Worm (Caenorhabditis elegans): ENCODE data around the gene T20D4.3.
"Not testable (repeated sequence)": the region's sequence is repeated elsewhere in the genome, so short reads cannot be mapped to it uniquely, and the experiment has no call there.

The T20D4.3 gene

DNA sequence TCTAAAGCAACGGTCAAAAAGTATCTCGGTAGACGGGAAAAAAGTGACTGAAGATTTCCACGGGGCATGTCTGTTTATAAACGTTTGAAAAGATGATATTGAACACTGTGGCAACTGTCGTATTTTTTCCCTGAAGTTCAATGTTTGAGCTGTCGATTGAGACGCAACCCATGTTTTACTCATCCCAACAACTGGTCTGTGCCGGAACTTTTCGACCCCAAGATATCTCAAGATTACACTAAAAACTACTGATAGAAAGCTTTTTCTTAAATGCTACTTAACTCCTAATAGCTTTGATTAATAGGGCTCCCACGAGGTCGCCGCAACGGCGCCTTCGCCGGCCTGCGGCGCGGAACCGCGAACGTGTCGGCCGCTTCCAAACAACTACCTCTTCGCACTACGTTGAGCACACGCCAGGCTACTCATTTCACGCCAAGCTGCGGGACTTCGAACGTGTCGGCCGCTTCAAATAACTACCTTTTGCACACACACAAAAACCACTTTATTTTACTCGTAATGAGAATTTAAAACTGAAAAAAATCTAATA lies 23.3 kb upstream of the T20D4.3 start, which contains the start of gene T20D4.15:
Gene T20D4.15, minus strand, starts transcription at position 51 of the 547 bp plus-strand sequence.
- no peak for TF ChIP-seq unc-39 (tag; optimal IDR thresholded peaks at IDR 0.05)
- TF ChIP-seq bed-3 (GFP tag; optimal IDR thresholded peaks at IDR 0.05), result no peak
- TF ChIP-seq nhr-76 (tag; optimal IDR thresholded peaks at IDR 0.05), result no peak
- no peak for TF ChIP-seq lin-13 (tag; optimal IDR thresholded peaks at IDR 0.05)
- no peak for TF ChIP-seq lsy-2 (tag; optimal IDR thresholded peaks at IDR 0.05)
- no peak for TF ChIP-seq mep-1 (tag; optimal IDR thresholded peaks at IDR 0.05)
- no peak for TF ChIP-seq pha-4 (tag; optimal IDR thresholded peaks at IDR 0.05)
- no peak for TF ChIP-seq ceh-83 (GFP tag; optimal IDR thresholded peaks at IDR 0.05)
- TF ChIP-seq zip-8 (tag; optimal IDR thresholded peaks at IDR 0.05), result no peak
- no peak for TF ChIP-seq ces-1 (GFP tag; optimal IDR thresholded peaks at IDR 0.05)
- no peak for TF ChIP-seq nhr-12 (tag; optimal IDR thresholded peaks at IDR 0.05)
- no peak for TF ChIP-seq hlh-1 (tag; optimal IDR thresholded peaks at IDR 0.05)
- no peak for TF ChIP-seq snpc-4 (tag; optimal IDR thresholded peaks at IDR 0.05)
- TF ChIP-seq sem-2 (GFP tag; optimal IDR thresholded peaks at IDR 0.05), result no peak

DNA sequence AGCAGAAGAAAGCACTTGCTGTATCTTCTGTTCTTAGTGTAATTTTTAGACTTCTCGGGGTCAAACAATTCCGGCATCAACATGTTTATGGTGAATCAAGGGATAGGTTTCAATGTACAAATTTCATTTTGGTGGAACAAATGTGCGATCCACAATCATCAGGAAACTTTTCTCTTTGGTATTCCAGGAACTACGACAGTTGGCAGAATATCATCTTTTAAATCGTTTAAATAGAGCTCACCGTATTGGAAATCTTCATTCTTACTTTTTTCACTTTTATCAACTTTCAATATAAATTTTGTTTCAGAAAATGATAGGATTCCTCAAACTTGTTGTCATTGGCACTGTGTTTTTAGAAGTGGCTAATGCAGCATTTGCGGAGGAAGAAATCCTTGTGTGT lies 21.3 kb upstream of the T20D4.3 start, which contains the start of gene T20D4.12:
Gene T20D4.12, plus strand, starts transcription at position 301 of the 400 bp plus-strand sequence.
- TF ChIP-seq cnd-1, mls-2, hlh-1 (tag; optimal IDR thresholded peaks at IDR 0.05): not testable (repeated sequence)

DNA sequence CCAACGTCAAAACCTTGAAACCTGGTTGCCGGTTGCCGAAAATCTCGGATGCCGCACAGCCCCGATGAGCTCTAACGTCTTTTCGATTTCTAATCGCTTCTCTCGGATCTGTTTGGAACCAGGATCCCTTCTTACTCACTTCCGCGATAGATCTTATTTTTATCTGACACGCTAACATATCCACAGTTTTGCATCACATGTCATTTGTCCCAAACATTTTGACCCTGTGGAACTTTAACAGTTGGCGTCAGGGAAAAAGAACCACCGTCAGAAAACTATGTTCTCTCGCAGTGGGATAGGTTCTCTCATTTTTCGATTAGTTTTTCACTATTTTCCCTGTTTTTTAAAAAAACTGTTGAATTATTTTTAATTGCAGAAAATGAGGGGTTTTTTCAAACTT lies 19.7 kb upstream of the T20D4.3 start, which contains the start of gene T20D4.11:
Gene T20D4.11, plus strand, starts transcription at position 377 of the 400 bp plus-strand sequence.
- no peak for TF ChIP-seq lin-13 (tag; optimal IDR thresholded peaks at IDR 0.05)
- no peak for TF ChIP-seq lsy-2 (tag; optimal IDR thresholded peaks at IDR 0.05)
- TF ChIP-seq ces-1 (GFP tag; optimal IDR thresholded peaks at IDR 0.05), result no peak
- no peak for TF ChIP-seq unc-62 (GFP tag; optimal IDR thresholded peaks at IDR 0.05)
- TF ChIP-seq ceh-39 (tag; optimal IDR thresholded peaks at IDR 0.05), result no peak
- TF ChIP-seq nhr-28 (tag; optimal IDR thresholded peaks at IDR 0.05), result no peak
- no peak for TF ChIP-seq lin-32 (GFP tag; optimal IDR thresholded peaks at IDR 0.05)
- no peak for TF ChIP-seq unc-120 (tag; optimal IDR thresholded peaks at IDR 0.05; ENCODE audit: poor library complexity, severe bottlenecking)
- TF ChIP-seq elt-3 (tag; optimal IDR thresholded peaks at IDR 0.05), result no peak
- TF ChIP-seq ztf-11 (tag; optimal IDR thresholded peaks at IDR 0.05), result no peak

DNA sequence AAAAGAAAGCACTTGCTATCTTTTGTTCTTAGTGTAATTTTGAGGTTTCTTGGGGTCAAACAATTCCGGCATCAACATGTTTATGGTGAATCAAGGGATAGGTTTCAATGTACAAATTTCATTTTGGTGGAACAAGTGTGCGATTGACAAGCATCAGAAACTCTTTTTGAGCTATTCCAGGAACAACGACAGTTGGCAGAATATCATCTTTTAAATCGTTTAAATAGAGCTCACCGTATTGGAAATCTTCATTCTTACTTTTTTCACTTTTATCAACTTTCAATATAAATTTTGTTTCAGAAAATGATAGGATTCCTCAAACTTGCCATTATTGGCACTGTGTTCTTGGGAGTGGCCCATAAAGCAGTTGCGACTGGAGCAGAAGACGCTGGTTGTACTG lies 18.1 kb upstream of the T20D4.3 start, which contains the start of gene T20D4.10:
Gene T20D4.10, plus strand, starts transcription at position 301 of the 400 bp plus-strand sequence.
- TF ChIP-seq nhr-237, unc-39, nhr-12 (tag; optimal IDR thresholded peaks at IDR 0.05): not testable (repeated sequence)

DNA sequence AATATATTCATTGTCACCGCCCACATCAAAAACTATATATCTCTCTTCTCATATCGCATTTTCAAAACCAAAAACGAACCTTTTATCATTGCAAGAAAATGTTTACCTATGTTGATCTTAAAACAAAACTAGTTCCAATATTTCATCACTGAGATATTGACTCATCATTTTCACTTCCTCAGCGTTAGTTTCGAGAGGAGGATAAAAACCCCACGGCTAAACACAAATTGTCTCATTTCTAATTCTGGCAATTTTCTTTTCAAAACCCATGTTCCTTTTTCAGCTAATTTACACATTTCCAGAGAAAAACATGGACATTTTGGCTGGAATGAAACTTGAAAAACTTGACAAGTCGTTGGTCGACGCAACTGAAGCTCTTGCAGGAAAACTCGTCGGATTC lies 9.4 kb upstream of the T20D4.3 start, which contains the start of gene T20D4.7:
Gene T20D4.7, plus strand, starts transcription at position 301 of the 400 bp plus-strand sequence.
- no peak for TF ChIP-seq nhr-76 (tag; optimal IDR thresholded peaks at IDR 0.05)
- TF ChIP-seq mab-5 (tag; optimal IDR thresholded peaks at IDR 0.05), result no peak
- no peak for TF ChIP-seq ztf-11 (tag; optimal IDR thresholded peaks at IDR 0.05)
- no peak for TF ChIP-seq nhr-237 (tag; optimal IDR thresholded peaks at IDR 0.05)
- no peak for TF ChIP-seq lin-32 (GFP tag; optimal IDR thresholded peaks at IDR 0.05)

DNA sequence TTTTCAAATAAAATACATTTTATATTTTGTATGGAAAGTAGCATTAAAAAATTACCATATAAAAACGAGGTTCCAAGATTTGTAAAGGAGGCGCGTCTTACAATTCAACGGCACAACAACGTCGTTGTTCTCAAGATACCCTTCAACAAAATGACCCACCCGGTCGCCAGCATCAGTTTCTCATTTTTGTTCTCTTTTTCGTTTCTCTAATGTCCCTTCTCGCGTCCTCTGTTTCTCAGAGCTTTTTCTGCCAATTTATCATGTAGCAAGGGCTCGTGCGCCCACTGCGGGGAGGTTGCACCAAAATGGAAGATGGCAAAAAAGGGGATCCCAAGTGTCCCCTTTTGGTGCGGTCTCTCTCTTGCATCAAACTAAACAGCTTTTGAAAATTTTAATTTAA lies 8.5 kb upstream of the T20D4.3 start:
- TF ChIP-seq ces-1 (GFP tag; optimal IDR thresholded peaks at IDR 0.05), result no peak
- no peak for TF ChIP-seq lsy-2 (tag; optimal IDR thresholded peaks at IDR 0.05)
- no peak for TF ChIP-seq mab-5 (tag; optimal IDR thresholded peaks at IDR 0.05)
- no peak for TF ChIP-seq snpc-4 (tag; optimal IDR thresholded peaks at IDR 0.05)
- TF ChIP-seq elt-3 (tag; optimal IDR thresholded peaks at IDR 0.05), result no peak
- no peak for TF ChIP-seq ceh-83 (GFP tag; optimal IDR thresholded peaks at IDR 0.05)
- no peak for TF ChIP-seq drap-1 (GFP tag; optimal IDR thresholded peaks at IDR 0.05)
- TF ChIP-seq nhr-237 (tag; optimal IDR thresholded peaks at IDR 0.05), result no peak
- TF ChIP-seq unc-39 (tag; optimal IDR thresholded peaks at IDR 0.05), result no peak
- TF ChIP-seq zip-8 (tag; optimal IDR thresholded peaks at IDR 0.05), result no peak
- no peak for TF ChIP-seq ceh-39 (tag; optimal IDR thresholded peaks at IDR 0.05)
- no peak for TF ChIP-seq unc-62 (GFP tag; optimal IDR thresholded peaks at IDR 0.05)
- TF ChIP-seq mls-2 (tag; optimal IDR thresholded peaks at IDR 0.05), result no peak
- no peak for TF ChIP-seq lin-32 (GFP tag; optimal IDR thresholded peaks at IDR 0.05)
- no peak for TF ChIP-seq ztf-11 (tag; optimal IDR thresholded peaks at IDR 0.05)
- no peak for TF ChIP-seq lin-13 (tag; optimal IDR thresholded peaks at IDR 0.05)
- no peak for TF ChIP-seq cnd-1 (tag; optimal IDR thresholded peaks at IDR 0.05)
- TF ChIP-seq elt-1 (tag; optimal IDR thresholded peaks at IDR 0.05; ENCODE audit: borderline replicate concordance, insufficient read depth), result no peak
